Worm (Caenorhabditis elegans) whole organism, midembryonic: Measurements from ENCODE around the gene fbxb-63.
"Not testable (repeated sequence)": the region's sequence is repeated elsewhere in the genome, so short reads cannot be mapped to it uniquely, and the experiment has no call there.

Source experiments
- T22C8.4 ChIP-seq: fragments of 200-800 bp; sonication (Bioruptor generic); IDR thresholded peaks from 2 replicates; pipeline ENCODE4 v1.3.6; 2022; ENCODE audit warnings: missing genetic modification characterization, missing compliant biosample characterization
- cog-1 ChIP-seq: sonication (generic microtip); optimal IDR thresholded peaks from 2 replicates; lab custom pipeline; 2016; ENCODE audit warnings: missing genetic modification characterization, missing compliant biosample characterization
- flt-1 ChIP-seq: fragments of 200-800 bp; sonication (Bioruptor generic); IDR thresholded peaks from 2 replicates; pipeline ENCODE4 v1.3.6; 2022; ENCODE audit warnings: missing genetic modification characterization, missing compliant biosample characterization
- klf-2 ChIP-seq: fragments of 200-800 bp; sonication (Bioruptor generic); conservative IDR thresholded peaks from 2 replicates; pipeline ENCODE4 v1.3.6; 2022; ENCODE audit warnings: missing genetic modification reagents, missing genetic modification characterization, missing compliant biosample characterization
- med-1 ChIP-seq: sonication (generic microtip); optimal IDR thresholded peaks from 2 replicates; lab custom pipeline; 2017; ENCODE audit warnings: missing genetic modification characterization, mild to moderate bottlenecking, missing compliant biosample characterization, antibody characterized with exemption, missing genetic modification reagents; ENCODE audit not compliant: insufficient read depth
- ref-1 ChIP-seq: fragments of 200-800 bp; sonication (Bioruptor generic); conservative IDR thresholded peaks from 2 replicates; pipeline ENCODE4 v1.3.6; 2022; ENCODE audit warnings: missing genetic modification reagents, missing genetic modification characterization, missing compliant biosample characterization
- tab-1 ChIP-seq: fragments of 200-800 bp; sonication (Bioruptor generic); IDR thresholded peaks from 2 replicates; pipeline ENCODE4 v1.3.6; 2022; ENCODE audit warnings: missing genetic modification characterization, missing compliant biosample characterization
- ztf-23 ChIP-seq: fragments of 200-800 bp; sonication (Bioruptor generic); IDR thresholded peaks from 2 replicates; pipeline ENCODE4 v1.3.6; 2022; ENCODE audit warnings: missing genetic modification reagents, missing genetic modification characterization, missing compliant biosample characterization
- ztf-29 ChIP-seq: fragments of 200-800 bp; sonication (Bioruptor generic); IDR thresholded peaks from 2 replicates; pipeline ENCODE4 v1.3.6; 2022; ENCODE audit warnings: missing genetic modification reagents, missing genetic modification characterization, missing compliant biosample characterization

fbxb-63 gene

DNA sequence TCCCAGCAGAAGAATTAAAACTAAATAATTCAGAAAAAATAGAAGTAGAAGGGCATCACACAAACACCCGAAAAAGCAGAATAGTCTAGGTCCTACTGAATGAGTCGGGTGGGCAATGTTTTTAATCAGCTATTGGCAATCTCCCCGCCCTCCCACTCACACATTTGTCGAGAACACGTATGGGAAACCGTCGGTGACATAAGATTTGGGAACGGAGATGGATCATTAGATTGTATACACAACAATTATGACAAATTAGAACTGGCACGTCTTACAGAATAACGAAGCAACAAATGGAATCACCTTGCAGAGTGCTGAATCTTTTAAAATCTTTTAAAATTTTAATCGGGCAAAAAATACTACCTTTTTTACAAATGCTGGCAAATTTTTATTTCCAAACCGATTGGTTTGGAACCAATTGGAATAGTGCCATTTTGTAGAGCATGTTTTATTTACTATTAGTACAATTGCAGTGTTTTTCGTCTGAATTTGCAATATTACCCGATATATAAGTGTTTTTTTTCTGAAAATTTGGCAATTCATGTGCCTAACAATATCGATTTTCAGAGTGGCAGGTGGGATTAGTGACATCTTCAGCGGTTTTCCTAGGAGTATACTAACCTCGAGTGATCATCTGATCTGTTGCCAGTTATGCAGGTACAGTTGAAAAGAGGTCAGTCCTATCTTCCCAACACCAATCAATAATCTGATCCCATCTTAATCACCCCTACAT is 15.3 kb downstream of the fbxb-63 start, which contains the start of the genes F55C9.3 and fbxb-57:
TSS of gene F55C9.3 (minus strand) at position 101 of the 733 bp plus-strand sequence.
TSS of gene fbxb-57 (plus strand) at position 683 of the 733 bp plus-strand sequence.
- no peak for TF ChIP-seq ztf-23 (GFP tag; lab: Robert Waterston, UW)
- no peak for TF ChIP-seq cog-1
- no peak for TF ChIP-seq flt-1 (GFP tag; lab: Robert Waterston, UW)

DNA sequence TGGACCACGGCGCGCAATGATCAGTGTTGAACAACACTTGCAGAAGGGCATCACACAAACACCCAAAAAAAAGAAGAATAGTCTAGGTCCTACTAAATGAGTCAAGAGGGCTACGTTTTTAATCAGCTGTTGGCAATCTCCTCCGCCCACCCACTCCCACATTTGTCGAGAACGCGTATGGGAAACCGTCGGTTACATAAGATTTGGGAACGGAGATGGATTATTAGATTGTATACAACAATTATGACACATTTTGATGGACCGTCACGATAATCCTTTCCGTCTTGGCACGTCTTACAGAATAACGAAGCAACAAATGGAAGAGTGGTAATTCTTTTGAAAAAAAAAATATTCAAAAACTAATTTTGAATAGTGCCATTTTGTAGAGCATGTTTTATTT is 17.6 kb downstream of the fbxb-63 start:
- TF ChIP-seq tab-1 (GFP tag; lab: Robert Waterston, UW) (no peak), ztf-23 (GFP tag; lab: Robert Waterston, UW) (no peak), flt-1 (GFP tag; lab: Robert Waterston, UW) (no peak), cog-1 (no peak), med-1 (GFP tag; lab: Kevin White, UChicago) (no peak), T22C8.4 (GFP tag; lab: Robert Waterston, UW) (no peak), ref-1 (no peak), klf-2 (no peak), ztf-29 (GFP tag; lab: Robert Waterston, UW) (no peak)

DNA sequence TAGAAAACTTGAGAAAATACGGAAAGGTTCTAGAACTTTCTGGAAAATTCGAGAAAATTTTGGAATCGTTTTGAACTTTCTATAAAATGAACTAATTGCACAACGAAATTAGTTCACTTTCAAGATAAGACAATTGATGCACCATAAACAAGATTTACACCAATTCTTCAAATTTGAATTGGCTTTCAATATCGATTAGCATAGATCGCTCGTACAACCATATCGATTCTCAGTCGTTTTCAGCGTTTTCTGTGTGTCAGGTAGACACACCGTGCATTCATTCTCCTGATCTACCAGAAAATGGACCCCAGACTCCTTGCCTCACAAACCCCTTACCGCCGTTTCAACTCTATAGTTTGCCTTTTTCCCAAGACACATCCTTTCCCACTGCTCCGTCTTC is 21.2 kb downstream of the fbxb-63 start, which contains the start of gene fbxb-117:
TSS of gene fbxb-117 (plus strand) at position 301 of the 400 bp plus-strand sequence.
- TF ChIP-seq tab-1 (GFP tag; lab: Robert Waterston, UW) (no peak), ref-1 (no peak), ztf-23 (GFP tag; lab: Robert Waterston, UW) (no peak), med-1 (GFP tag; lab: Kevin White, UChicago) (no peak), T22C8.4 (GFP tag; lab: Robert Waterston, UW) (no peak), flt-1 (GFP tag; lab: Robert Waterston, UW) (no peak), cog-1 (no peak), ztf-29 (GFP tag; lab: Robert Waterston, UW) (no peak), klf-2 (no peak)

DNA sequence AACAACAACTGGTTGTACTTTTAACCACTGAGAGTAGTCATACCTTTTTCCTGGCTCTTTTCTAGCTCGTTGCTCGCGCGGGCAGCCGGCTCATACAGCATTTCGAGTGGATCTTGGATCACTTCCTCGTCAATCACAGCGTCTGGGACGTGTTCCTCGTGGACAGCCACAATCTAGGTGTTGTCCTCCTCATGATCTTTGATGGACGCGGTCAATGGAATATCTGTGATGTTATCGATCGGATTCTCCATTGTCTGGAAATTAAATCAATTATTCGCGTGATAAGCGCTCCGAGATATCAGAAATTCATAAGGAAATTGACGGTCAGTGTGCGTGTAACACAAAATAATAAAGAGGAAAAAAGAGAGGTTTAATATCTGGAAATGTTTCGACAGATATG is 23.6 kb downstream of the fbxb-63 start, which contains the start of gene F21D9.8:
TSS of gene F21D9.8 (minus strand) at position 101 of the 400 bp plus-strand sequence.
- no peak for TF ChIP-seq T22C8.4 (GFP tag; lab: Robert Waterston, UW)
- no peak for TF ChIP-seq med-1 (GFP tag; lab: Kevin White, UChicago)
- no peak for TF ChIP-seq tab-1 (GFP tag; lab: Robert Waterston, UW)
- TF ChIP-seq flt-1 (GFP tag; lab: Robert Waterston, UW): no peak
- no peak for TF ChIP-seq cog-1
- no peak for TF ChIP-seq ref-1
- no peak for TF ChIP-seq klf-2
- no peak for TF ChIP-seq ztf-23 (GFP tag; lab: Robert Waterston, UW)
- TF ChIP-seq ztf-29 (GFP tag; lab: Robert Waterston, UW): no peak

DNA sequence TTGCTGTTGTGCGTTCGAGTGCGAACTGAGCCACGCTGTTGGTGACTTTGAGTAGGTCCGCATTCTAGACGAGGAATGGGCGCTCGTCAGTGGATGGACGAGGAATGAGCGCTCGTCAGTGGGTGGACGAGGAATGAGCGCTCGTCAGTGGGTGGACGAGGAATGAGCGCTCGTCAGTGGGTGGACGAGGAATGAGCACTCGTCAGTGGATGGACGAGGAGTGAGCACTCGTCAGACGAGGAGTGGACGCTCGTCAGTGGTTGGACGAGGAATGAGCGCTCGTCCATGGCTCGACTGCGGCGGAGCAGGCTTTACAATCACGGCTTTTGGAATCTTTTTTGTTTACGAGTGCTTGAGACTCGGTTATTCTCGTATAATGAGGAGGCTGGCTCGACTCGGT is 25.0 kb downstream of the fbxb-63 start:
- no peak for TF ChIP-seq med-1 (GFP tag; lab: Kevin White, UChicago)
- no peak for TF ChIP-seq T22C8.4 (GFP tag; lab: Robert Waterston, UW)

DNA sequence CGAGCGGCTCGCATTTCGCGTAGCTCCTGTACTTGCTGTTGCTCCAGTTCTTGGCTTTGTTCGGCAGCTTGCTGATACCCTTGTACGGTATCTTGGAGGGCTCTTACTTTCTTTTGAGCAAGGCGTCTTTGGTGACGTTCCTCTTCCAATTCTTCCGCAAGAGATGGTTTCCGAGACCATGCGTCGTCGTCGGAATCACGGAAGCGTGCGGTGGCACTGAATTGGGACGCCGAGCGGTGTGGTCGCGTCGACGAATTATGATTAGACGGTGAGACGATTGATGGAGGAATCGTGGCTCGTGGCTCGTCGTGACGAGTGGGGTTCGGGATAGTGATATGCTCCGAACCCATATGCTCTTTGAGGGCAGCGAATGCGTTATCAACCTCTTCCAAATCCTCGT is 27.2 kb downstream of the fbxb-63 start:
- TF ChIP-seq tab-1 (GFP tag; lab: Robert Waterston, UW) (no peak), ztf-23 (GFP tag; lab: Robert Waterston, UW) (no peak), ztf-29 (GFP tag; lab: Robert Waterston, UW) (no peak), klf-2 (no peak), ref-1 (no peak), cog-1 (no peak), flt-1 (GFP tag; lab: Robert Waterston, UW) (no peak), med-1 (GFP tag; lab: Kevin White, UChicago) (no peak), T22C8.4 (GFP tag; lab: Robert Waterston, UW) (no peak)

DNA sequence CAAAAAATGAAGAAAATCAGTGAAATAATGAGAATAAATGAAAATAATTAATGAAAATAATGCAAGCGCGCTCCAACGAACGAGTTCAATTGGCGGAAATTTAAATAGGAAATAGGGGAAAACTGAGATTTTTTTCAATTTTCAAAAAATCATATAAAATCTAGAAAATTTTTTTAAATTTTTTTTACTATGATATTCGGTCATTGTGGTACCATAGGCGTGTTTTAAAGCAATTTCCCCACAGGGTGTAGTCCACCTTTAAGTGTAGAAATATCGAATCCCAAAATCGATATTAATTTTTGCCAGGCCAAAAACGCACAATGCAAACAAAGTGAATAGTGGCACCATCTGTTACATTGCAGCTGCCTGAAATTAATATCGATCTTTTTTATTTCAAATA is 39.4 kb downstream of the fbxb-63 start, which contains the start of gene F21D9.1:
TSS of gene F21D9.1 (plus strand) at position 301 of the 400 bp plus-strand sequence.
- TF ChIP-seq klf-2; flt-1 (GFP tag; lab: Robert Waterston, UW); cog-1: not testable (repeated sequence)

DNA sequence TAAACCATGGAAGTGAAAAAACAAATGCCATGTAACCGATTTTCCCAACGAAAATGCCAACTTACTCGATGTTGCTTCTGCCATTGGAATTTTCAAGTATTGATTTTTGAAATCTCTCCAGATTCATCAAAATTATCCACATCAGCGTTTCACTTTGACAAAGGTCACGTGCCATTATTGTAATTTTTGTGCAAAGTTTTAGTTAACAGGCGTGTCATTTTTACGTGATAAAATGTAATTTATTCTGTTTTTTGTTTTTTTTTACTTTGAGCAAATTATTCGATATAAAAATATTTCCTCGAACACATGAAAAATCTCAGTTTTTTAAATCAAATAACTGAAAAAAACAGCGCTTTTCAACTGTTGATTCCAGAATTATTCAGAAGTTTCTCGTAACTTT is 41.2 kb downstream of the fbxb-63 start, which contains the start of gene F21D9.2:
TSS of gene F21D9.2 (minus strand) at position 101 of the 400 bp plus-strand sequence.
- TF ChIP-seq med-1 (GFP tag; lab: Kevin White, UChicago) (no peak), ztf-23 (GFP tag; lab: Robert Waterston, UW) (no peak), klf-2 (no peak), cog-1 (no peak), ztf-29 (GFP tag; lab: Robert Waterston, UW) (no peak), flt-1 (GFP tag; lab: Robert Waterston, UW) (no peak), T22C8.4 (GFP tag; lab: Robert Waterston, UW) (no peak), tab-1 (GFP tag; lab: Robert Waterston, UW) (no peak), ref-1 (no peak)

DNA sequence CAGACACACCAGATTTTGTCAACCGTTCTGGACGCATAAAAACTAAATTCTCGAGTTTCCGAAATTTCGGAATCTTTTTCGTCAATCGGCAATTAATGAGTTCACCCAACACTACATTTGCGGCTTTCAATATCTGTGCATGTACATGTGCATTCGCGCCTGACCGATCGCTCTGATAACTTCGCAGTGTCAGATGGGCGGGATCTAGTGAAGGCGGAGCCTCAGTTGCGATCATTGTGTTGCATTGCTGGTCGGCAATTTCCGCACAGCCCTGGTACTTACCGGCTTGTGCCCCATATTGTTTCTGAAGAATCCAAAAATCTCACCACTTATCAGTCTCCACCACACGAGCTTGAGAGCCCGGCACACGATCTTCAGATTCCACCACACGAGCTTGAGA is 42.8 kb downstream of the fbxb-63 start:
- TF ChIP-seq tab-1 (GFP tag; lab: Robert Waterston, UW) (no peak), flt-1 (GFP tag; lab: Robert Waterston, UW) (no peak), ref-1 (no peak), T22C8.4 (GFP tag; lab: Robert Waterston, UW) (no peak), med-1 (GFP tag; lab: Kevin White, UChicago) (no peak), cog-1 (no peak), ztf-29 (GFP tag; lab: Robert Waterston, UW) (no peak), klf-2 (no peak), ztf-23 (GFP tag; lab: Robert Waterston, UW) (no peak)

DNA sequence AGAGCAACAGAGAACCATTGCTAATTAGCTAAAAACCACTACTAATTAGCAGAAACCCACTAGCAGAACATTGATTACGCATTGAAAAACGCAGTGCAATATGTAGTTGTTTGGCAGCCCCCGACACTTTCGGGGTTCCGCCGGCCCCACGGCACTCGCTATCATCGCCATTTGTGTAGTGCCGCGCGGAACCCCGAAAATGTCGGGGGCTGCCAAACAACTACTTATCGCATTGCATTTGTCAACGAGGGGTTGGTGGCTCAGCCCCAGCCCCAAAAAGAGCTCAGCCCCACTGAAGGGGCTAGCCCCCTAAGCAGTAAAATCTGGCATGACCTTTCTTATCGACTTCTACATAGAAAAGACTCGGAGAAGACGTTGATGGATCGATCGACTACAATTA is 44.1 kb downstream of the fbxb-63 start:
- TF ChIP-seq cog-1: no peak
- TF ChIP-seq klf-2: no peak
- TF ChIP-seq med-1 (GFP tag; lab: Kevin White, UChicago): no peak
- TF ChIP-seq tab-1 (GFP tag; lab: Robert Waterston, UW): no peak
- no peak for TF ChIP-seq ztf-23 (GFP tag; lab: Robert Waterston, UW)
- no peak for TF ChIP-seq flt-1 (GFP tag; lab: Robert Waterston, UW)
- no peak for TF ChIP-seq ztf-29 (GFP tag; lab: Robert Waterston, UW)
- TF ChIP-seq ref-1: no peak
- no peak for TF ChIP-seq T22C8.4 (GFP tag; lab: Robert Waterston, UW)
